Fruit fly (Drosophila melanogaster): ENCODE measurements around the gene sas.

dm6 chr3R:7172978-7173377 lies 10.4 kb downstream of the sas start:
- no peak for TF ChIP-seq CTCF (optimal IDR thresholded peaks at IDR 0.05)
- TF ChIP-seq CG8478 (optimal IDR thresholded peaks at IDR 0.05) = no peak

Data from S2 (cell line).